Fruit fly (Drosophila melanogaster): ENCODE data around the gene dally.
A peak's percentile ranks its signal among the peaks of the same experiment; 100 is the strongest.

The dally gene

DNA sequence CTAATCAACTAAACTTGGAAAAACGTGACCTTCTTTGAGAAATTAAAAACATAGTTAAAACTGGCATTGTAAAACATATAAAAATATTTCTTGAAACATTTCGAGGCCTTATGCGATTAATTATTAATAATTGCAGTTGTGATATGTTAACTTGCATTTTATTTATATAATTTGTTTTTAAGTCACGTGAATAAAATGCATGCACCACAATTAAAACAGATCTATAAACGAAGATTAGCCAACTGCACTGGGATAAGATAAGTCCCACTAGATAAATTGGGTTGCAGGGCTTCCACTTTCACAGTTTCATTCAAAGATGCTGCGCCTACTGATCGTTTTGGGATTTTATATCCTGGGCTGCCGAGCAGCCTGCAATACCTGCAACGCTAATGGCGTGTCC is 17.2 kb upstream of the dally start, which contains the start of gene CG13309:
TSS of gene CG13309 (plus strand) at position 301 of the 400 bp plus-strand sequence.
- no peak for TF ChIP-seq CG12768 (GFP tag; optimal IDR thresholded peaks at IDR 0.05)
- no peak for TF ChIP-seq Hr96 (GFP tag; optimal IDR thresholded peaks at IDR 0.05)
- TF ChIP-seq CG7045 (GFP tag; optimal IDR thresholded peaks at IDR 0.05) = no peak
- no peak for TF ChIP-seq pad (GFP tag; optimal IDR thresholded peaks at IDR 0.05)
- TF ChIP-seq bab1 (GFP tag; optimal IDR thresholded peaks at IDR 0.05) = no peak
- no peak for TF ChIP-seq CG1620 (GFP tag; optimal IDR thresholded peaks at IDR 0.05)
- no peak for TF ChIP-seq tj (GFP tag; optimal IDR thresholded peaks at IDR 0.05)
- TF ChIP-seq toe (GFP tag; optimal IDR thresholded peaks at IDR 0.05) = no peak
- TF ChIP-seq ovo (GFP tag; optimal IDR thresholded peaks at IDR 0.05) = no peak
- no peak for TF ChIP-seq CG7101 (tag; optimal IDR thresholded peaks at IDR 0.05)
- no peak for TF ChIP-seq Mnt (GFP tag; optimal IDR thresholded peaks at IDR 0.05)
- no peak for TF ChIP-seq kay (GFP tag; ENCODE audit: borderline replicate concordance)
- no peak for TF ChIP-seq Crg-1 (GFP tag; optimal IDR thresholded peaks at IDR 0.05)
- no peak for TF ChIP-seq Clk (GFP tag; optimal IDR thresholded peaks at IDR 0.05)
- TF ChIP-seq cic (GFP tag; optimal IDR thresholded peaks at IDR 0.05) = no peak
- no peak for TF ChIP-seq CG5204 (GFP tag; optimal IDR thresholded peaks at IDR 0.05)

dm6 chr3L:8813484-8813883 is 13.8 kb upstream of the dally start:
- TF ChIP-seq Mnt (GFP tag; optimal IDR thresholded peaks at IDR 0.05) (no peak), toe (GFP tag; optimal IDR thresholded peaks at IDR 0.05) (peak; percentile 5)

DNA sequence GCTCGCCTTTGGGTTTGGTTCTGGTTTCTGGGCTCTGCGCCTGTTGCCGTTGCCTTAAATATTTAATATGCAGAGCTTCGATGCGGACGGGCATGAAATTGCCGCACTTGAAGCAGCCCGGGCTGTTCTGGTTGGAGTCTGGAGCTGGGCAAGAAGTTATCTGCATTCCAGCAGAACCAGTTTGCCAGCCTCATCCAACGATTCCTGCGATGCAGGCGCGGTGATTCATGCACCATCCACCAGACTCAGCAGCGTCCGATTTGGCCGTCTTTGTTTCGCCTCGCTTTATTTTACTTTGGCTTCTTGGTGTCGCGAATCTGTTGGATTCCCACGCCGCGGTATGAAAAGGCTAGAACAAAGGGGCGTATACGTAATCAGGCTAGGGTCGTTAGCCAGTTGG is 7.9 kb upstream of the dally start:
- no peak for TF ChIP-seq CG7101 (tag; optimal IDR thresholded peaks at IDR 0.05)
- no peak for TF ChIP-seq ovo (GFP tag; optimal IDR thresholded peaks at IDR 0.05)
- TF ChIP-seq CG14711 (tag; optimal IDR thresholded peaks at IDR 0.05) = no peak
- no peak for TF ChIP-seq CG5204 (GFP tag; optimal IDR thresholded peaks at IDR 0.05)
- no peak for TF ChIP-seq tj (GFP tag; optimal IDR thresholded peaks at IDR 0.05)
- TF ChIP-seq toe (GFP tag; optimal IDR thresholded peaks at IDR 0.05) = no peak
- no peak for TF ChIP-seq pad (GFP tag; optimal IDR thresholded peaks at IDR 0.05)
- TF ChIP-seq bab1 (GFP tag; optimal IDR thresholded peaks at IDR 0.05) = no peak
- TF ChIP-seq cic (GFP tag; optimal IDR thresholded peaks at IDR 0.05) = no peak
- TF ChIP-seq Crg-1 (GFP tag; optimal IDR thresholded peaks at IDR 0.05) = no peak
- TF ChIP-seq CG12768 (GFP tag; optimal IDR thresholded peaks at IDR 0.05) = no peak
- TF ChIP-seq CG7045 (GFP tag; optimal IDR thresholded peaks at IDR 0.05) = no peak
- no peak for TF ChIP-seq Mnt (GFP tag; optimal IDR thresholded peaks at IDR 0.05)
- no peak for TF ChIP-seq CG1620 (GFP tag; optimal IDR thresholded peaks at IDR 0.05)
- TF ChIP-seq Clk (GFP tag; optimal IDR thresholded peaks at IDR 0.05) = no peak
- TF ChIP-seq CG33017 (tag; optimal IDR thresholded peaks at IDR 0.05) = no peak

dm6 chr3L:8821708-8822660 is 5.3 kb upstream of the dally start:
- TF ChIP-seq toe (GFP tag; optimal IDR thresholded peaks at IDR 0.05) (no peak), CG33017 (tag; optimal IDR thresholded peaks at IDR 0.05) (no peak), CG7045 (GFP tag; optimal IDR thresholded peaks at IDR 0.05) (no peak), cnc (optimal IDR thresholded peaks at IDR 0.05) (no peak), Crg-1 (GFP tag; optimal IDR thresholded peaks at IDR 0.05) (no peak), Hr96 (GFP tag; optimal IDR thresholded peaks at IDR 0.05) (no peak), ovo (GFP tag; optimal IDR thresholded peaks at IDR 0.05) (no peak), CG1620 (GFP tag; optimal IDR thresholded peaks at IDR 0.05) (no peak), Clk (GFP tag; optimal IDR thresholded peaks at IDR 0.05) (no peak), CG7101 (tag; optimal IDR thresholded peaks at IDR 0.05) (no peak)

DNA sequence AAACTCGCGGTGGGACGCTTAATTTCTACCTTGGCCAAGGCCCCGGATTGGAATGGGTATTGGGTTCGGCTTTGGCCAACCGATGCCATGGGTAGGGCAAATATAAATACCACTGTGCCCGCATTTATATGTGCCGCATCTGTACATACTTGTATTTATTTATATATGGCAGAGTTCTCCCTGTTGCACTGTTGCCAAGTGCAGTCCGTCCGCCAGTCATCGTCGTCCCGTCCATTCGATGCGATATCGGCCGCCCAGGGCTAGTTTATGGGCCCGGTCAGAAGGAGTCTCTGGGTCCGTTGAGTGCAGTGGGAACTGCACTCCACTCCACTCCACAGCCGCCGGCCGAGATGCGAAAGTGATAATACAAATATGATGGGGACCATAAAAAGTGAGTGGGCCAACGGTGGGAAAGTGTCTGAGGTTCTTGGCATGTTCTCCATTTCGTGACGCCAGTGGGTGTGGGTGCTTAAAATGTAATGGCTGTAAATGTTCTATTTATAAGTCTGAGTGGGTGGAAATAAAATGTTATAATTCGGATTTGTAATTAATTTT is 4.3 kb upstream of the dally start:
- TF ChIP-seq cnc (optimal IDR thresholded peaks at IDR 0.05) = no peak

DNA sequence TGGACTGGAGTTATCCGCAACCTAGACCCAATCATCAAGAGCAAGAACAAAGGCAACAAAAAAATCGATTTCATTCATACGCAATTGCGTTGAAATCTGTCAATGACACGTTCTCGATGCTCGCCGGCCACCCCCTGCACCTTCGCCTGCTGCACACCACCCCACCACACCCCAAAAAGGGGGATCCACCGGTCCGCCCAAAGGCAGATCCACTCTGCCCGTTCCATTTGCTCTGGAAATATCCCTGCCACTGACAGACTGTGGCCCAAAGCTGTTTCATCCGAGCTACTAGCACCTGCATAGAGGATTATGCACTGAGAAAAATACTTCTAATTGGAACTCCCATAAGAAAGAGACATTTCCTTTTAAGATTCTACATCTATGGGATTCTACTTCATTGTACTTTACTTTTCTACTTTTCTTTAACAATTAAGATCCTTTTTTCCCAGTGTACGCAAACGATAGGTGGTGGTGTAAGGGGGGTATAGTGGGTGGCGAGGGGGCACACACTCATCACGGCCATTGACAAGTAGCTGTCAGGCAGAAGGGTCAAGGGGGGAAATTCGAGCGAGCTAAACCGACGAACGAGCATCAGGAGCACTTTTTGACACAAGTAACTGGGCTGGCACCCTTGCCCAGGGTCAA is 3.5 kb upstream of the dally start:
- TF ChIP-seq CG12768 (GFP tag; optimal IDR thresholded peaks at IDR 0.05) (no peak), CG7045 (GFP tag; optimal IDR thresholded peaks at IDR 0.05) (peak; percentile 28)

- TF ChIP-seq cic (GFP tag; optimal IDR thresholded peaks at IDR 0.05) = no peak
- TF ChIP-seq bab1 (GFP tag; optimal IDR thresholded peaks at IDR 0.05) = no peak
- no peak for TF ChIP-seq Mnt (GFP tag; optimal IDR thresholded peaks at IDR 0.05)
- TF ChIP-seq CG7101 (tag; optimal IDR thresholded peaks at IDR 0.05) = no peak
- TF ChIP-seq pad (GFP tag; optimal IDR thresholded peaks at IDR 0.05) = no peak
- TF ChIP-seq Hr96 (GFP tag; optimal IDR thresholded peaks at IDR 0.05) = no peak
- TF ChIP-seq Crg-1 (GFP tag; optimal IDR thresholded peaks at IDR 0.05) = no peak
- TF ChIP-seq toe (GFP tag; optimal IDR thresholded peaks at IDR 0.05) = no peak
- no peak for TF ChIP-seq CG11617 (GFP tag; optimal IDR thresholded peaks at IDR 0.05)
- no peak for TF ChIP-seq Clk (GFP tag; optimal IDR thresholded peaks at IDR 0.05)
- TF ChIP-seq CG5204 (GFP tag; optimal IDR thresholded peaks at IDR 0.05) = no peak
Observed at dm6 chr3L:8824403-8825029, 2.8 kb upstream of the dally start.

Data from whole organism, adult.